Worm (Caenorhabditis elegans): ENCODE measurements around the gene F18E9.4.
A peak's percentile ranks its signal among the peaks of the same experiment; 100 is the strongest.

The F18E9.4 gene

ce11 chrX:8551687-8552327, 28.5 kb upstream of the F18E9.4 start, which contains the start of gene dhhc-14 (continued):
- no peak for TF ChIP-seq daf-8 (GFP tag; IDR thresholded peaks at IDR 0.05)
- no peak for TF ChIP-seq T26A8.4 (GFP tag; IDR thresholded peaks at IDR 0.05)
- no peak for TF ChIP-seq nhr-10 (tag; optimal IDR thresholded peaks at IDR 0.05)
- TF ChIP-seq ceh-20 (GFP tag; IDR thresholded peaks at IDR 0.05) = 0 out of 2 replicates have a peak, but pooled peaks have one; percentile 28
- TF ChIP-seq lsy-2 (tag; optimal IDR thresholded peaks at IDR 0.05) = peak in 1 of 2 experiments; percentile 57
- TF ChIP-seq nhr-28 (tag; optimal IDR thresholded peaks at IDR 0.05) = peak; percentile 18
- TF ChIP-seq ztf-11 (tag; optimal IDR thresholded peaks at IDR 0.05) = no peak
- TF ChIP-seq nhr-76 (tag; optimal IDR thresholded peaks at IDR 0.05) = no peak
- no peak for TF ChIP-seq dmd-9 (GFP tag; IDR thresholded peaks at IDR 0.05)
- TF ChIP-seq unc-39 (tag; optimal IDR thresholded peaks at IDR 0.05) = no peak
- TF ChIP-seq daf-16 (GFP tag; optimal IDR thresholded peaks at IDR 0.05) = no peak
- no peak for TF ChIP-seq daf-16 (tag; optimal IDR thresholded peaks at IDR 0.05)
- TF ChIP-seq rbr-2 (tag; optimal IDR thresholded peaks at IDR 0.05) = peak; percentile 57
- TF ChIP-seq aly-2 (tag; optimal IDR thresholded peaks at IDR 0.05) = no peak
- peak in 1 of 2 experiments; percentile 76 for TF ChIP-seq hif-1 (tag; optimal IDR thresholded peaks at IDR 0.05)
- no peak for TF ChIP-seq mdt-29 (GFP tag; IDR thresholded peaks at IDR 0.05)
- TF ChIP-seq F26F4.8 (GFP tag; conservative IDR thresholded peaks at IDR 0.05) = no peak
- no peak for TF ChIP-seq cey-2 (tag; optimal IDR thresholded peaks at IDR 0.05; ENCODE audit: borderline replicate concordance, insufficient read depth)
- TF ChIP-seq ama-1 (optimal IDR thresholded peaks at IDR 0.05) = no peak
- TF ChIP-seq R02D3.7 (tag; optimal IDR thresholded peaks at IDR 0.05) = no peak
- no peak for TF ChIP-seq F49E8.2 (tag; optimal IDR thresholded peaks at IDR 0.05; ENCODE audit: borderline replicate concordance)
- TF ChIP-seq spr-3 (GFP tag; optimal IDR thresholded peaks at IDR 0.05) = no peak
- no peak for TF ChIP-seq nhr-102 (tag; optimal IDR thresholded peaks at IDR 0.05)
- no peak for TF ChIP-seq tra-1 (GFP tag; IDR thresholded peaks at IDR 0.05)
- no peak for TF ChIP-seq lim-7 (GFP tag; IDR thresholded peaks at IDR 0.05)
- TF ChIP-seq tag-97 (GFP tag; IDR thresholded peaks at IDR 0.05) = no peak
- TF ChIP-seq nhr-77 (tag; optimal IDR thresholded peaks at IDR 0.05) = no peak
- TF ChIP-seq lin-29 (GFP tag; IDR thresholded peaks at IDR 0.05) = no peak
- TF ChIP-seq dve-1 (tag; optimal IDR thresholded peaks at IDR 0.05; ENCODE audit: insufficient read depth) = peak; percentile 41
- no peak for TF ChIP-seq arid-1 (GFP tag; conservative IDR thresholded peaks at IDR 0.05)
- TF ChIP-seq egl-27 (tag; optimal IDR thresholded peaks at IDR 0.05) = no peak
- no peak for TF ChIP-seq ZK546.5 (tag; optimal IDR thresholded peaks at IDR 0.05)
- TF ChIP-seq php-3 (GFP tag; IDR thresholded peaks at IDR 0.05) = no peak
- peak; percentile 12 for TF ChIP-seq ces-1 (GFP tag; optimal IDR thresholded peaks at IDR 0.05)
- no peak for TF ChIP-seq attf-4 (tag; optimal IDR thresholded peaks at IDR 0.05)
- no peak for TF ChIP-seq lin-15B (tag; optimal IDR thresholded peaks at IDR 0.05)
- no peak for TF ChIP-seq Y75B8A.6 (GFP tag; IDR thresholded peaks at IDR 0.05)
- no peak for TF ChIP-seq nhr-25 (tag; optimal IDR thresholded peaks at IDR 0.05; ENCODE audit: borderline replicate concordance, insufficient read depth)
- TF ChIP-seq lin-1 (GFP tag; IDR thresholded peaks at IDR 0.05) = no peak
- TF ChIP-seq fos-1 (tag; optimal IDR thresholded peaks at IDR 0.05) = no peak
- no peak for TF ChIP-seq Y48G9A.11 (GFP tag; IDR thresholded peaks at IDR 0.05)
- TF ChIP-seq pha-4 (GFP tag; IDR thresholded peaks at IDR 0.05) = no peak
- no peak for TF ChIP-seq pha-4 (tag; optimal IDR thresholded peaks at IDR 0.05)
- TF ChIP-seq D1046.2 (GFP tag; IDR thresholded peaks at IDR 0.05) = no peak
- no peak for TF ChIP-seq dpl-1 (GFP tag; optimal IDR thresholded peaks at IDR 0.05)
- TF ChIP-seq zip-2 (tag; optimal IDR thresholded peaks at IDR 0.05) = no peak
- TF ChIP-seq saeg-2 (GFP tag; IDR thresholded peaks at IDR 0.05) = no peak
- no peak for TF ChIP-seq gei-8 (GFP tag; optimal IDR thresholded peaks at IDR 0.05)
- no peak for TF ChIP-seq dmd-8 (GFP tag; IDR thresholded peaks at IDR 0.05)
- TF ChIP-seq nhr-42 (GFP tag; IDR thresholded peaks at IDR 0.05) = no peak
- no peak for TF ChIP-seq unc-130 (GFP tag; optimal IDR thresholded peaks at IDR 0.05)
- no peak for TF ChIP-seq nhr-111 (GFP tag; optimal IDR thresholded peaks at IDR 0.05)
